Fruit fly (Drosophila melanogaster): ENCODE data around the gene Mob2.

Gene Mob2

dm6 chr3L:11551949-11552348 lies 10.1 kb downstream of the Mob2 start (continued):
- TF ChIP-seq CG6175 (GFP tag; IDR thresholded peaks at IDR 0.05), result no peak
- TF ChIP-seq Hr3 (GFP tag; optimal IDR thresholded peaks at IDR 0.05), result peak; percentile 20
- no peak for TF ChIP-seq CG11398 (GFP tag; optimal IDR thresholded peaks at IDR 0.05)
- no peak for TF ChIP-seq sob (GFP tag; IDR thresholded peaks at IDR 0.05)
- TF ChIP-seq CG9797 (GFP tag; optimal IDR thresholded peaks at IDR 0.05), result no peak
- no peak for TF ChIP-seq CG12299 (tag; optimal IDR thresholded peaks at IDR 0.05)
- peak; percentile 2 for TF ChIP-seq CG17385 (GFP tag; optimal IDR thresholded peaks at IDR 0.05)
- no peak for TF ChIP-seq Hand (GFP tag; optimal IDR thresholded peaks at IDR 0.05)
- peak; percentile 68 for TF ChIP-seq gem (tag; optimal IDR thresholded peaks at IDR 0.05)
- TF ChIP-seq esg (GFP tag; conservative IDR thresholded peaks at IDR 0.05), result no peak; the same call in 1 of the 2 replicates
- TF ChIP-seq cad (GFP tag; optimal IDR thresholded peaks at IDR 0.05), result no peak
- no peak for TF ChIP-seq grn (GFP tag; optimal IDR thresholded peaks at IDR 0.05)
- no peak for TF ChIP-seq oc (tag; optimal IDR thresholded peaks at IDR 0.05)
- TF ChIP-seq CG8924 (tag; optimal IDR thresholded peaks at IDR 0.05), result peak; percentile 44
- TF ChIP-seq Mes4 (GFP tag; optimal IDR thresholded peaks at IDR 0.05), result no peak
- TF ChIP-seq D (optimal IDR thresholded peaks at IDR 0.05), result no peak
- peak; percentile 23 for TF ChIP-seq D (GFP tag; optimal IDR thresholded peaks at IDR 0.05)
- TF ChIP-seq CG3065 (GFP tag; optimal IDR thresholded peaks at IDR 0.05), result no peak
- TF ChIP-seq Oli (tag; optimal IDR thresholded peaks at IDR 0.05), result peak; percentile 23
- no peak for TF ChIP-seq p53 (GFP tag; optimal IDR thresholded peaks at IDR 0.05)
- no peak for TF ChIP-seq Lpt (GFP tag; optimal IDR thresholded peaks at IDR 0.05)
- TF ChIP-seq YL-1 (GFP tag; optimal IDR thresholded peaks at IDR 0.05), result no peak
- peak; percentile 8 for TF ChIP-seq nom (GFP tag; optimal IDR thresholded peaks at IDR 0.05)
- no peak for TF ChIP-seq Sry-δ (GFP tag; optimal IDR thresholded peaks at IDR 0.05)
- TF ChIP-seq CG30403 (GFP tag; optimal IDR thresholded peaks at IDR 0.05), result peak; percentile 38
- no peak for TF ChIP-seq ro (GFP tag; IDR thresholded peaks at IDR 0.05)
- TF ChIP-seq dpn (GFP tag; optimal IDR thresholded peaks at IDR 0.05), result peak; percentile 19 to 37
- 0 out of 3 replicates have a peak, but pooled peaks have one; percentile 43 for TF ChIP-seq tgo (GFP tag; IDR thresholded peaks at IDR 0.05)
- no peak for TF ChIP-seq BEAF-32 (GFP tag; optimal IDR thresholded peaks at IDR 0.05)
- TF ChIP-seq ssp (GFP tag; IDR thresholded peaks at IDR 0.05), result peak; percentile 38
- TF ChIP-seq CG10462 (GFP tag; optimal IDR thresholded peaks at IDR 0.05), result peak; percentile 22
- no peak for TF ChIP-seq Elba2 (GFP tag; optimal IDR thresholded peaks at IDR 0.05)
- TF ChIP-seq CG17802 (tag; optimal IDR thresholded peaks at IDR 0.05), result no peak
- TF ChIP-seq da (GFP tag; optimal IDR thresholded peaks at IDR 0.05), result no peak
- TF ChIP-seq CG15073 (GFP tag; optimal IDR thresholded peaks at IDR 0.05), result no peak
- TF ChIP-seq al (GFP tag; IDR thresholded peaks at IDR 0.05), result no peak
- peak; percentile 45 for TF ChIP-seq Chrac-16 (GFP tag; optimal IDR thresholded peaks at IDR 0.05)
- TF ChIP-seq sim (GFP tag; IDR thresholded peaks at IDR 0.05), result no peak
- no peak for TF ChIP-seq HmgD (GFP tag; optimal IDR thresholded peaks at IDR 0.05)
- TF ChIP-seq CHES-1-like (GFP tag; optimal IDR thresholded peaks at IDR 0.05), result peak; percentile 4
- peak; percentile 39; the same call in 1 of the 2 replicates for TF ChIP-seq CG10959 (GFP tag; IDR thresholded peaks at IDR 0.05)
- TF ChIP-seq usp (GFP tag; optimal IDR thresholded peaks at IDR 0.05), result no peak
- peak; percentile 34 for TF ChIP-seq gsb-n (tag; optimal IDR thresholded peaks at IDR 0.05)
- TF ChIP-seq cg (GFP tag; optimal IDR thresholded peaks at IDR 0.05), result no peak
- no peak for TF ChIP-seq CG6654 (GFP tag; optimal IDR thresholded peaks at IDR 0.05)
- TF ChIP-seq CG18619 (GFP tag; optimal IDR thresholded peaks at IDR 0.05), result no peak
- TF ChIP-seq CG8359 (GFP tag; optimal IDR thresholded peaks at IDR 0.05; ENCODE audit: borderline replicate concordance), result no peak
- TF ChIP-seq Dad (GFP tag; optimal IDR thresholded peaks at IDR 0.05), result no peak
- no peak for TF ChIP-seq Usf (GFP tag; optimal IDR thresholded peaks at IDR 0.05)
- TF ChIP-seq Lhr (GFP tag; optimal IDR thresholded peaks at IDR 0.05), result no peak
- TF ChIP-seq Oaz (GFP tag; IDR thresholded peaks at IDR 0.05), result no peak
- TF ChIP-seq NFAT (GFP tag; IDR thresholded peaks at IDR 0.05), result no peak
- TF ChIP-seq CG7963 (GFP tag; IDR thresholded peaks at IDR 0.05; ENCODE audit: partially characterized antibody), result no peak

All from whole organism, embryonic.